Fruit fly (Drosophila melanogaster) whole organism, adult: ENCODE results near the gene pnt.

Experiments used
- CG11617 ChIP-seq: fragments of 200-800 bp; sonication (Bioruptor generic); optimal IDR thresholded peaks from 2 replicates; lab custom pipeline; 2017; ENCODE audit warnings: mild to moderate bottlenecking, missing biosample characterization, missing genetic modification reagents, missing genetic modification characterization
- CG33017 ChIP-seq: fragments of 200-800 bp; sonication (Bioruptor generic); optimal IDR thresholded peaks from 2 replicates; lab custom pipeline; 2018; ENCODE audit warnings: missing biosample characterization, mild to moderate bottlenecking, missing genetic modification characterization, moderate library complexity
- Clk ChIP-seq: fragments of 200-800 bp; sonication (Bioruptor generic); optimal IDR thresholded peaks from 2 replicates; lab custom pipeline; 2017; ENCODE audit warnings: missing biosample characterization, missing genetic modification characterization
- Mnt ChIP-seq: fragments of 200-800 bp; sonication (Bioruptor generic); optimal IDR thresholded peaks from 2 replicates; lab custom pipeline; 2016; ENCODE audit warnings: missing biosample characterization, mild to moderate bottlenecking, missing genetic modification characterization
- kay ChIP-seq: fragments of 200-800 bp; sonication (Bioruptor generic); peaks from one replicate; lab custom pipeline; 2016; ENCODE audit warnings: missing biosample characterization, missing genetic modification characterization, borderline replicate concordance
- pad ChIP-seq: fragments of 200-800 bp; sonication (Bioruptor generic); optimal IDR thresholded peaks from 3 replicates; lab custom pipeline; 2017; ENCODE audit warnings: missing biosample characterization, missing genetic modification characterization, mild to moderate bottlenecking, moderate library complexity, missing genetic modification reagents
- tj ChIP-seq: fragments of 200-800 bp; sonication (Bioruptor generic); optimal IDR thresholded peaks from 3 replicates; lab custom pipeline; 2017; ENCODE audit warnings: missing biosample characterization, mild to moderate bottlenecking, missing genetic modification characterization, moderate library complexity

DNA sequence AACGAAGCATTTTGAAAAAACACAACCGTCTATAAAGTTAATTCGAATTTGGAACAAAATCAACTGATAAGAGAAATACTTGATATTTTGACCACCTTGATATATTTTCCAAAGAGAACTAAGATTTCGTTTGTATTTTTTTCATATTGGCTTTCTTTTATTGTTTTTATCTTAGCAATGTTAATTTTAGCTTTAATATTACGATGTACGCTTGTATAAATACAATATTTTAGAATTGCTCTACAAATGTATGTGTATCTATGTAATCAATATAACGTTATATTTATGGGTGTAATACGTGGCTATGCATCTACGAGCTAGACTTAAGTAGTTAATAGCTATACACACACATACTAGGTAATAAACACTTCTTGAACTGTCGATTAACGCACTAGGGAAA is 55.9 kb downstream of the pnt start, which contains the start of gene bb8:
- TF ChIP-seq tj = no peak
- TF ChIP-seq CG11617 (GFP tag; lab: Kevin White, UChicago) = no peak
- TF ChIP-seq Clk (GFP tag; lab: Kevin White, UChicago) = no peak
- no peak for TF ChIP-seq pad (GFP tag; lab: Kevin White, UChicago)
- no peak for TF ChIP-seq Mnt (GFP tag; lab: Kevin White, UChicago)
- no peak for TF ChIP-seq CG33017 (tag; lab: Kevin White, UChicago)
- no peak for TF ChIP-seq kay (GFP tag; lab: Kevin White, UChicago)
